Worm (Caenorhabditis elegans) whole organism, mixed stage, embryonic: ENCODE measurements around the gene oac-41.

Experiments
- ces-1 ChIP-seq: fragments of 150-350 bp; optimal IDR thresholded peaks from 2 replicates; lab custom pipeline; 2014; ENCODE audit warnings: missing biosample characterization, missing genetic modification reagents, missing genetic modification characterization
- ham-2 ChIP-seq: fragments of 200-800 bp; sonication (Bioruptor generic); optimal IDR thresholded peaks from 2 replicates; lab custom pipeline; 2018; ENCODE audit warnings: mild to moderate bottlenecking, missing genetic modification characterization, missing compliant biosample characterization
- mep-1 ChIP-seq: fragments of 150-350 bp; optimal IDR thresholded peaks from 2 replicates; lab custom pipeline; 2017; ENCODE audit warnings: missing biosample characterization, missing genetic modification reagents, missing genetic modification characterization, inconsistent platforms
- nhr-12 ChIP-seq: fragments of 150-350 bp; optimal IDR thresholded peaks from 2 replicates; lab custom pipeline; 2014; ENCODE audit warnings: missing biosample characterization, missing genetic modification characterization
- nhr-237 ChIP-seq: fragments of 150-350 bp; optimal IDR thresholded peaks from 2 replicates; lab custom pipeline; 2014; ENCODE audit warnings: missing biosample characterization, missing genetic modification characterization
- snpc-4 ChIP-seq: fragments of 150-350 bp; optimal IDR thresholded peaks from 2 replicates; lab custom pipeline; 2014; ENCODE audit warnings: missing biosample characterization, missing genetic modification characterization
- ztf-11 ChIP-seq: fragments of 150-350 bp; optimal IDR thresholded peaks from 2 replicates; lab custom pipeline; 2014; ENCODE audit warnings: missing biosample characterization, missing genetic modification characterization

- TF ChIP-seq mep-1 (tag; lab: Kevin White, UChicago) (no peak), nhr-237 (tag; lab: Kevin White, UChicago) (no peak), ces-1 (no peak), nhr-12 (tag; lab: Kevin White, UChicago) (no peak), ztf-11 (tag; lab: Kevin White, UChicago) (no peak), ham-2 (GFP tag; lab: Kevin White, UChicago) (no peak), snpc-4 (no peak)
Observed at ce11 chrV:9055644-9056043, 33.7 kb upstream of the oac-41 start.
